Fruit fly (Drosophila melanogaster) whole organism, wandering third instar larva: ENCODE results near the gene epsilonCOP.

Experiments
- Abd-B ChIP-seq: fragments of >200 bp; optimal IDR thresholded peaks from 2 replicates; lab custom pipeline; 2017; ENCODE audit warnings: missing biosample characterization, missing genetic modification characterization
- CG32264 ChIP-seq: fragments of 200-800 bp; sonication (Bioruptor generic); optimal IDR thresholded peaks from 2 replicates; lab custom pipeline; 2016; ENCODE audit warnings: missing biosample characterization, missing genetic modification characterization
- CrebA ChIP-seq: fragments of 200-800 bp; sonication (Bioruptor generic); optimal IDR thresholded peaks from 2 replicates; lab custom pipeline; 2016; ENCODE audit warnings: missing biosample characterization, mild to moderate bottlenecking, missing genetic modification characterization, borderline replicate concordance
- Dfd ChIP-seq: fragments of >200 bp; optimal IDR thresholded peaks from 2 replicates; lab custom pipeline; 2017; ENCODE audit warnings: missing biosample characterization, missing genetic modification characterization
- Hnf4 ChIP-seq: fragments of 200-800 bp; sonication (Bioruptor generic); optimal IDR thresholded peaks from 2 replicates; lab custom pipeline; 2016; ENCODE audit warnings: missing biosample characterization, mild to moderate bottlenecking, missing genetic modification characterization
- br ChIP-seq: fragments of 200-800 bp; sonication (Bioruptor generic); optimal IDR thresholded peaks from 2 replicates; lab custom pipeline; 2016; ENCODE audit warnings: missing biosample characterization, missing genetic modification characterization
- pan ChIP-seq: fragments of >200 bp; optimal IDR thresholded peaks from 2 replicates; lab custom pipeline; 2017
- psq ChIP-seq: fragments of 200-800 bp; sonication (Bioruptor generic); optimal IDR thresholded peaks from 3 replicates; lab custom pipeline; 2017; ENCODE audit warnings: missing biosample characterization, mild to moderate bottlenecking, missing genetic modification characterization, moderate library complexity

DNA sequence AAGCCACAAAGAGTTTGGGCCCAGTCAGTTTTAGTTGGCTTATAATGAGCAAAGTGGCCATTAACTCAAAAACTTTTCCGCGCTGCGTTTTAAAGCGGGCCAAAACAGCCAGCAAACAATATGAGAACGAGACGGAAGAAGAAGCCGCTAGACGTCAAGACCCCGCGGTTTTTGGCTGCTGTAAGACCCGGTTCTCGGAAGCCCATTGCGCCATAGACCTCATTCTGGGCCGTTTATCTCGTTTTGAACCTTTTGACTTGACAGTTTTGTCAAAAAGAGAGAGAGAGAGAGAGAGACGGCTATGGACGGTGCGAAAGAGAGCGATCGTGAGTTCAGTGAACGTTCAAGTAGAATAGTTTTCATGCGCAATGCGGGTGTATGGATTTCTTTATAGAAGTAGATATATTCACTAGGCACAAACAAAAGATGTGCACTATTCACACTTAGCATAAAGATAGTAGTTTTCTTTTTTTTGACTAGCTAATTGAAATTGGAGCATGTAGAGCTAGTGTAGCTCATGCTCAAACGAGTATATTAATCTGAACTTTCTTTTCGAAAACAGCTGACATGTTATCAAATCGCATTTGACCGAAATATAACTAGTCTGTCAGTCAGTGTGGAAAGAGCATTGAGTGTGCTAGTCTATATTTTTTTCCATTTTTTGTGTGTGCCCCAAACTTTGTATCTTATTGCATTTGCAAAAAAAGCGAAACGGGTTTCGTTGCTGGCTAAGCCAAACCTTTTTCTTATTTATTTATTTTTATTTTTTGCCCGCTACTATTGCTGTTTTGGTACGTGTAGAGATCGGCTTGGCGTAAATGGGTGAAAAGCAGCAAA is 14.2 kb downstream of the epsilonCOP start:
- TF ChIP-seq CG32264 (GFP tag; lab: Kevin White, UChicago) (no peak), CrebA (no peak), Hnf4 (GFP tag; lab: Kevin White, UChicago) (no peak), Dfd (no peak), pan (lab: Kevin White, UChicago) (no peak), Abd-B (no peak), psq (GFP tag; lab: Kevin White, UChicago) (no peak), br (GFP tag; lab: Kevin White, UChicago) (no peak)
